Worm (Caenorhabditis elegans) whole organism, midembryonic: ENCODE results near the gene ptr-5.
A peak's percentile ranks its signal among the peaks of the same experiment; 100 is the strongest.

Source experiments
- cog-1 ChIP-seq: sonication (generic microtip); optimal IDR thresholded peaks from 2 replicates; lab custom pipeline; 2016; ENCODE audit warnings: missing genetic modification characterization, missing compliant biosample characterization
- flt-1 ChIP-seq: fragments of 200-800 bp; sonication (Bioruptor generic); IDR thresholded peaks from 2 replicates; pipeline ENCODE4 v1.3.6; 2022; ENCODE audit warnings: missing genetic modification characterization, missing compliant biosample characterization
- tab-1 ChIP-seq: fragments of 200-800 bp; sonication (Bioruptor generic); IDR thresholded peaks from 2 replicates; pipeline ENCODE4 v1.3.6; 2022; ENCODE audit warnings: missing genetic modification characterization, missing compliant biosample characterization
- ztf-23 ChIP-seq: fragments of 200-800 bp; sonication (Bioruptor generic); IDR thresholded peaks from 2 replicates; pipeline ENCODE4 v1.3.6; 2022; ENCODE audit warnings: missing genetic modification reagents, missing genetic modification characterization, missing compliant biosample characterization

DNA sequence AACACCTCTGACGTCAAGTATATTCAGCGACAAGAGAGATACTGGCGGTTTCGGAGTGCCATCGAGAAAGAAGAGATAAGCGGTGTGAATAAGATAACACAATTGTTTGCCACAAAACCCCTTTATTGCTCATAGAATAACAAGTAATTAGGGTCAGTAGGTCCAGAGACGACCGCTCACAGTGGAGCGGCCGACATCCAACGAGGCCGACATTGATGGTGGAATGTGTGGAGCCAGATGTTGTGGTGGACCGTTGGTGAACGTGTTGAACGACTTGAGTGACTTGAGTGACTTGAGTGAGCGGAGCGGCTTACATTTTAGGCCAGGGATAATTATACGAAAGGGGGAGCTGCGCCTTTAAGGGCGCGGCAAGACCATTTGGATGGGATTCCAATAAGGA, 17.6 kb upstream of the ptr-5 start:
- TF ChIP-seq flt-1 (GFP tag; lab: Robert Waterston, UW) (no peak), ztf-23 (GFP tag; lab: Robert Waterston, UW) (no peak), tab-1 (GFP tag; lab: Robert Waterston, UW) (0 out of 2 replicates have a peak, but pooled peaks have one; percentile 15), cog-1 (tag; lab: Kevin White, UChicago) (no peak)
